Worm (Caenorhabditis elegans) whole organism, mixed stage, embryonic: ENCODE results near the gene swsn-1.

Experiments used
- bed-3 ChIP-seq: fragments of 200-800 bp; sonication (Bioruptor generic); optimal IDR thresholded peaks from 3 replicates; lab custom pipeline; 2018; ENCODE audit warnings: mild to moderate bottlenecking, missing genetic modification characterization, moderate library complexity, missing compliant biosample characterization
- elt-3 ChIP-seq: fragments of 150-350 bp; optimal IDR thresholded peaks from 2 replicates; lab custom pipeline; 2014; ENCODE audit warnings: missing biosample characterization, missing genetic modification characterization
- mab-5 ChIP-seq: fragments of 150-350 bp; optimal IDR thresholded peaks from 2 replicates; lab custom pipeline; 2014; ENCODE audit warnings: missing biosample characterization, missing genetic modification characterization

- TF ChIP-seq bed-3 (no peak), elt-3 (tag; lab: Kevin White, UChicago) (no peak), mab-5 (no peak)
Measured at ce11 chrV:20279811-20280317, 30.6 kb upstream of the swsn-1 start, which contains the start of gene pqn-94.
